Worm (Caenorhabditis elegans): ENCODE results near the gene sek-6.

DNA sequence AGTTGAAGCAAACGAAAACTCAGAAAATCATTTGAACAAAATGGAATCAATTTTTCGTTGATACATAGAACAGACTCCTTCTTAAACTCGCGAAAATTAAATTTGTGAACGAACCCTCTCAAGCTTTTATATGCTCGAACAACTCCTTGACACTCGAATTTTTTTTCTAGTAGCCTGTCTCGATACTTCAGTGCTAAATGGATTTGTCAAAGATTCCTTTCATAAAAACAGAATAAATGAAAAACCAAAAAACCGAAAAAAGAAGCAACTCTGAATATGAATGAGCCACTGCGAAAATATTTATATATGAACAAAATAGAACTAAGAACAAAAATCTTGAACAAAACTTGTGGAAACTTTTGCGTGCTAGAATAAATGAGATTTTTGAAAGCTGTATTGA, 21.0 kb upstream of the sek-6 start:
- no peak for TF ChIP-seq snpc-4 (tag; optimal IDR thresholded peaks at IDR 0.05)
- no peak for TF ChIP-seq unc-120 (tag; optimal IDR thresholded peaks at IDR 0.05; ENCODE audit: poor library complexity, severe bottlenecking)
- no peak for TF ChIP-seq nhr-12 (tag; optimal IDR thresholded peaks at IDR 0.05)
- TF ChIP-seq ceh-39 (tag; optimal IDR thresholded peaks at IDR 0.05) = no peak
- no peak for TF ChIP-seq unc-62 (GFP tag; optimal IDR thresholded peaks at IDR 0.05)
- no peak for TF ChIP-seq mep-1 (tag; optimal IDR thresholded peaks at IDR 0.05)

Data from whole organism, mixed stage, embryonic.